Worm (Caenorhabditis elegans) whole organism, early embryonic: ENCODE data around the gene acc-2.

ENCODE experiments used
- B0310.2 ChIP-seq: sonication (generic microtip); optimal IDR thresholded peaks from 2 replicates; lab custom pipeline; 2016; ENCODE audit warnings: mild to moderate bottlenecking, missing genetic modification characterization, missing compliant biosample characterization
- hnd-1 ChIP-seq: sonication (generic microtip); optimal IDR thresholded peaks from 2 replicates; lab custom pipeline; 2016; ENCODE audit warnings: missing genetic modification characterization, missing compliant biosample characterization
- tbx-11 ChIP-seq: fragments of 200-800 bp; sonication (Bioruptor generic); IDR thresholded peaks from 2 replicates; pipeline ENCODE4 v1.3.6; 2022; ENCODE audit warnings: missing genetic modification characterization, missing compliant biosample characterization

- TF ChIP-seq tbx-11, result no peak
- no peak for TF ChIP-seq B0310.2
- no peak for TF ChIP-seq hnd-1 (tag; lab: Kevin White, UChicago)
Measured at ce11 chrIV:8979695-8980094, 36.9 kb upstream of the acc-2 start, which contains the start of gene col-119.
